Worm (Caenorhabditis elegans) whole organism, L4 larva: ENCODE results near the gene msp-38.

Source experiments
- D1046.2 ChIP-seq: fragments of 200-800 bp; sonication (Bioruptor generic); IDR thresholded peaks from 2 replicates; pipeline ENCODE4 v1.3.6; 2022; ENCODE audit warnings: missing genetic modification characterization, missing compliant biosample characterization
- F26F4.8 ChIP-seq: fragments of 200-800 bp; sonication (Bioruptor generic); conservative IDR thresholded peaks from 2 replicates; pipeline ENCODE4 v1.3.6; 2022; ENCODE audit warnings: missing genetic modification characterization, missing compliant biosample characterization
- F44E2.7 ChIP-seq: fragments of 200-800 bp; sonication (Bioruptor generic); IDR thresholded peaks from 2 replicates; pipeline ENCODE4 v2.1.2; 2022; ENCODE audit warnings: missing genetic modification characterization, missing compliant biosample characterization
- R02D3.7 ChIP-seq: fragments of 150-350 bp; sonication (generic microtip); optimal IDR thresholded peaks from 3 replicates; lab custom pipeline; 2014; ENCODE audit warnings: missing biosample characterization, missing genetic modification characterization
- Y105C5A.15 ChIP-seq: fragments of 200-800 bp; sonication (Bioruptor generic); IDR thresholded peaks from 2 replicates; pipeline ENCODE4 v1.3.6; 2022; ENCODE audit warnings: missing genetic modification characterization, missing compliant biosample characterization
- Y5F2A.4 ChIP-seq: fragments of 200-800 bp; sonication (Bioruptor generic); optimal IDR thresholded peaks from 2 replicates; lab custom pipeline; 2018; ENCODE audit warnings: mild to moderate bottlenecking, missing genetic modification characterization, missing compliant biosample characterization
- Y75B8A.6 ChIP-seq: fragments of 200-800 bp; sonication (Bioruptor generic); IDR thresholded peaks from 2 replicates; pipeline ENCODE4 v1.3.6; 2022; ENCODE audit warnings: missing genetic modification reagents, missing genetic modification characterization, missing compliant biosample characterization
- aha-1 ChIP-seq: fragments of 150-350 bp; peaks from one replicate; lab custom pipeline; 2014; ENCODE audit warnings: missing biosample characterization, missing genetic modification characterization
- aly-2 ChIP-seq: sonication (generic microtip); optimal IDR thresholded peaks from 2 replicates; lab custom pipeline; 2018; ENCODE audit warnings: missing biosample characterization, missing genetic modification characterization
- ama-1 ChIP-seq: fragments of 150-350 bp; optimal IDR thresholded peaks from 2 replicates; lab custom pipeline; 2014; ENCODE audit warnings: inconsistent platforms, mixed read lengths
- ceh-44 ChIP-seq: fragments of 200-800 bp; sonication (Bioruptor generic); IDR thresholded peaks from 2 replicates; pipeline ENCODE4 v1.3.6; 2022; ENCODE audit warnings: missing genetic modification reagents, missing genetic modification characterization, missing compliant biosample characterization
- ceh-62 ChIP-seq: sonication (generic microtip); optimal IDR thresholded peaks from 2 replicates; lab custom pipeline; 2017; ENCODE audit warnings: missing biosample characterization, missing genetic modification characterization
- ceh-82 ChIP-seq: sonication (generic microtip); optimal IDR thresholded peaks from 2 replicates; lab custom pipeline; 2017; ENCODE audit warnings: missing biosample characterization, missing genetic modification characterization
- daf-8 ChIP-seq: fragments of 200-800 bp; sonication (Bioruptor generic); IDR thresholded peaks from 2 replicates; pipeline ENCODE4 v1.3.6; 2022; ENCODE audit warnings: missing genetic modification characterization, missing compliant biosample characterization
- dmd-6 ChIP-seq: fragments of 200-800 bp; sonication (Bioruptor generic); IDR thresholded peaks from 2 replicates; pipeline ENCODE4 v1.3.6; 2022; ENCODE audit warnings: missing genetic modification reagents, missing genetic modification characterization, missing compliant biosample characterization
- dmd-8 ChIP-seq: fragments of 200-800 bp; sonication (Bioruptor generic); IDR thresholded peaks from 2 replicates; pipeline ENCODE4 v1.3.6; 2022; ENCODE audit warnings: missing genetic modification characterization, missing compliant biosample characterization
- dpl-1 ChIP-seq: fragments of 150-350 bp; optimal IDR thresholded peaks from 2 replicates; lab custom pipeline; 2014; ENCODE audit warnings: missing biosample characterization, missing genetic modification reagents, missing genetic modification characterization
- dve-1 ChIP-seq: sonication (generic microtip); optimal IDR thresholded peaks from 2 replicates; lab custom pipeline; 2017; ENCODE audit warnings: antibody characterized with exemption, mild to moderate bottlenecking, missing genetic modification characterization, missing compliant biosample characterization; ENCODE audit not compliant: insufficient read depth
- egl-27 ChIP-seq: sonication (generic microtip); optimal IDR thresholded peaks from 3 replicates; lab custom pipeline; 2017; ENCODE audit warnings: missing biosample characterization, missing genetic modification reagents, missing genetic modification characterization
- fkh-10 ChIP-seq: fragments of 150-350 bp; optimal IDR thresholded peaks from 2 replicates; lab custom pipeline; 2014; ENCODE audit warnings: missing biosample characterization, missing genetic modification reagents, missing genetic modification characterization
- hmg-1.1 ChIP-seq: fragments of 200-800 bp; sonication (Bioruptor generic); IDR thresholded peaks from 2 replicates; pipeline ENCODE4 v1.3.6; 2022; ENCODE audit warnings: missing genetic modification reagents, missing genetic modification characterization, missing compliant biosample characterization
- lin-15B ChIP-seq: fragments of 150-350 bp; sonication (generic microtip); optimal IDR thresholded peaks from 3 replicates; lab custom pipeline; 2014; ENCODE audit warnings: missing biosample characterization, missing genetic modification characterization
- lin-29 ChIP-seq: fragments of 200-800 bp; sonication (Bioruptor generic); IDR thresholded peaks from 2 replicates; pipeline ENCODE4 v1.3.6; 2022; ENCODE audit warnings: missing genetic modification reagents, missing genetic modification characterization, missing compliant biosample characterization
- lin-38 ChIP-seq: fragments of 200-800 bp; sonication (Bioruptor generic); IDR thresholded peaks from 2 replicates; pipeline ENCODE4 v1.3.6; 2022; ENCODE audit warnings: missing genetic modification reagents, missing genetic modification characterization, missing compliant biosample characterization
- lsy-2 ChIP-seq, 2 experiments: fragments of 150-350 bp in 1 of 2; sonication (generic microtip) in 1 of 2; optimal IDR thresholded peaks; 2 replicates each; lab custom pipeline; 2014 to 2017; ENCODE audit warnings: missing biosample characterization in 2 of 2, missing genetic modification characterization in 2 of 2
- madf-9 ChIP-seq: fragments of 200-800 bp; sonication (Bioruptor generic); conservative IDR thresholded peaks from 2 replicates; pipeline ENCODE4 v1.3.6; 2022; ENCODE audit warnings: missing genetic modification reagents, missing genetic modification characterization, missing compliant biosample characterization
- mdt-29 ChIP-seq: fragments of 200-800 bp; sonication (Bioruptor generic); IDR thresholded peaks from 2 replicates; pipeline ENCODE4 v1.3.6; 2022; ENCODE audit warnings: missing genetic modification reagents, missing genetic modification characterization, missing compliant biosample characterization
- mes-2 ChIP-seq: sonication (generic microtip); optimal IDR thresholded peaks from 2 replicates; lab custom pipeline; 2016; ENCODE audit warnings: missing genotype, mild to moderate bottlenecking, missing genetic modification characterization, missing compliant biosample characterization; ENCODE audit not compliant: poor library complexity, severe bottlenecking
- nhr-10 ChIP-seq: fragments of 150-350 bp; optimal IDR thresholded peaks from 2 replicates; lab custom pipeline; 2014; ENCODE audit warnings: missing biosample characterization, missing genetic modification characterization
- nhr-102 ChIP-seq: sonication (generic microtip); optimal IDR thresholded peaks from 2 replicates; lab custom pipeline; 2016; ENCODE audit warnings: mild to moderate bottlenecking, missing genetic modification characterization, moderate library complexity, missing compliant biosample characterization
- nhr-48 ChIP-seq: sonication (generic microtip); optimal IDR thresholded peaks from 2 replicates; lab custom pipeline; 2016; ENCODE audit warnings: mild to moderate bottlenecking, missing genetic modification characterization, missing compliant biosample characterization
- nhr-6 ChIP-seq: fragments of 150-350 bp; optimal IDR thresholded peaks from 2 replicates; lab custom pipeline; 2014; ENCODE audit warnings: missing biosample characterization, missing genetic modification characterization
- nhr-77 ChIP-seq: fragments of 150-350 bp; optimal IDR thresholded peaks from 2 replicates; lab custom pipeline; 2014; ENCODE audit warnings: missing biosample characterization, missing genetic modification characterization
- pha-4 ChIP-seq, 2 experiments: fragments of 150-350 bp in 1 of 2; fragments of 200-800 bp in 1 of 2; sonication (Bioruptor generic) in 1 of 2; IDR thresholded peaks in 1 of 2; optimal IDR thresholded peaks in 1 of 2; 2 replicates each; pipeline versions ENCODE4 v1.3.6 to Lab custom; 2014 to 2022; ENCODE audit warnings: missing genetic modification characterization in 2 of 2, missing genetic modification reagents in 2 of 2, missing biosample characterization in 1 of 2, missing compliant biosample characterization in 1 of 2
- php-3 ChIP-seq: fragments of 200-800 bp; sonication (Bioruptor generic); IDR thresholded peaks from 2 replicates; pipeline ENCODE4 v1.3.6; 2022; ENCODE audit warnings: missing genetic modification reagents, missing genetic modification characterization, missing compliant biosample characterization
- rbr-2 ChIP-seq: sonication (generic microtip); optimal IDR thresholded peaks from 2 replicates; lab custom pipeline; 2016; ENCODE audit warnings: missing genotype, missing genetic modification characterization, missing compliant biosample characterization
- sdz-12 ChIP-seq: fragments of 200-800 bp; sonication (Bioruptor generic); optimal IDR thresholded peaks from 2 replicates; lab custom pipeline; 2018; ENCODE audit warnings: mild to moderate bottlenecking, missing genetic modification characterization, missing compliant biosample characterization
- set-16 ChIP-seq: fragments of 200-800 bp; sonication (Bioruptor generic); IDR thresholded peaks from 2 replicates; pipeline ENCODE4 v1.3.6; 2022; ENCODE audit warnings: missing genetic modification reagents, missing genetic modification characterization, missing compliant biosample characterization
- snpc-1.2 ChIP-seq: fragments of 200-800 bp; sonication (Bioruptor generic); IDR thresholded peaks from 2 replicates; pipeline ENCODE4 v1.3.6; 2022; ENCODE audit warnings: missing genetic modification reagents, missing genetic modification characterization, missing compliant biosample characterization
- unc-39 ChIP-seq: sonication (generic microtip); optimal IDR thresholded peaks from 2 replicates; lab custom pipeline; 2017; ENCODE audit warnings: missing biosample characterization, missing genetic modification characterization
- unc-62 ChIP-seq, 3 experiments: fragments of 150-350 bp in 1 of 3; sonication (generic microtip); optimal IDR thresholded peaks in 2 of 3; peaks in 1 of 3; 1 replicate in 1 of 3; 2 replicates in 2 of 3; lab custom pipeline; 2014 to 2017; ENCODE audit warnings: missing biosample characterization in 3 of 3, missing genetic modification characterization in 3 of 3, missing genetic modification reagents in 3 of 3, missing genotype in 1 of 3
- vab-7 ChIP-seq: fragments of 200-800 bp; sonication (Bioruptor generic); IDR thresholded peaks from 2 replicates; pipeline ENCODE4 v1.3.6; 2022; ENCODE audit warnings: missing genetic modification reagents, missing genetic modification characterization, missing compliant biosample characterization
- zag-1 ChIP-seq: fragments of 150-350 bp; optimal IDR thresholded peaks from 2 replicates; lab custom pipeline; 2014; ENCODE audit warnings: missing biosample characterization, missing genetic modification characterization
- zfp-2 ChIP-seq: sonication (generic microtip); optimal IDR thresholded peaks from 2 replicates; lab custom pipeline; 2016; ENCODE audit warnings: mild to moderate bottlenecking, missing genetic modification characterization, missing compliant biosample characterization

The msp-38 gene

DNA sequence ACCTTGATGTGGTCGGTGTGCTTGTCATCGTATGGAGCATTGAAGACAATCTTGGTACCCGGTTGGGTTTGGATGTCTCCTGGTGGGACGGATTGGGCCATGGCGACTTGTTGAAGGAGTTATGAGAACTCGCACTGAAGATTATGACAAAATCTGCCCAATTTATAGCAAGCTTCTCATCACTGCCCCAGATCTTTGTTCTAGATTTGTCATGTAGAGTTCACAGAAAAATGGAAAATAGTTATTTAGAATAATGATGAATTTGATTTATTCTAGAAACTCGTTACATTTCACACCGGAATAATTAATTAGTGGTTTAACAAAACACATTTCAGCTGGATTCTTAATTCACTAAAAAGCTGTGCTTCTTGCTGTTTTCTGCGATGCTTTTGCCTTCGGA lies at the start of gene msp-38:
Gene msp-38, minus strand, starts transcription at position 101 of the 400 bp plus-strand sequence.
- no peak for TF ChIP-seq nhr-102 (tag; lab: Kevin White, UChicago)
- TF ChIP-seq Y75B8A.6 (GFP tag; lab: Robert Waterston, UW), result no peak
- no peak for TF ChIP-seq rbr-2 (tag; lab: Kevin White, UChicago)
- TF ChIP-seq ceh-62 (tag; lab: Kevin White, UChicago), result no peak
- TF ChIP-seq, all 104 proteins: peak for 0

DNA sequence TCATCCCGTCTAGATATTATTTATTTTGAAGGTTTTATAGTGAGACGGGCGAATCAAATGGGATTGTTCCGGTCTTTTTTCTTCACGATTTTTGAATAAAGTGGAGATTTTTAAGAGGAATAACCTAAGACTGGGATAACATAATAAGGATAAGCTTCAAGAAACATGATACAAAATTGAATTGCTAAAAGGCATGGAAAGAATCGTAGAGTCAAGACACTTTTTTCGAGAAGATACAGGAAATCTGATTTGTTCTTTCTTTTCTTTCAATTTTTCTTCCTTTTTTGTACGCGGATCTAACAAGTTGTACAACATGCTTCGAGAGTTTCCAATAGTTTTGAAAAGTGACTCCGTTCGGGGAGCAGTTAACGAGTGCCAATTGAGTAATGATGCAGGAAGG lies 48.0 kb upstream of the msp-38 start:
- no peak for TF ChIP-seq nhr-6 (tag; lab: Kevin White, UChicago)
- TF ChIP-seq pha-4 (GFP tag; IDR thresholded peaks at IDR 0.05; lab: Robert Waterston, UW), result no peak
- no peak for TF ChIP-seq pha-4 (tag; optimal IDR thresholded peaks at IDR 0.05; lab: Kevin White, UChicago)
- no peak for TF ChIP-seq mdt-29 (GFP tag; lab: Robert Waterston, UW)
- no peak for TF ChIP-seq ceh-44 (GFP tag; lab: Robert Waterston, UW)
- TF ChIP-seq unc-62 (GFP tag; optimal IDR thresholded peaks at IDR 0.05 in 1 of 2; lab: Kevin White, UChicago), result peak in 1 of 2 experiments; percentile 88
- TF ChIP-seq unc-62 (tag; optimal IDR thresholded peaks at IDR 0.05; lab: Kevin White, UChicago), result no peak
- TF ChIP-seq fkh-10 (GFP tag; lab: Kevin White, UChicago), result peak; percentile 55

DNA sequence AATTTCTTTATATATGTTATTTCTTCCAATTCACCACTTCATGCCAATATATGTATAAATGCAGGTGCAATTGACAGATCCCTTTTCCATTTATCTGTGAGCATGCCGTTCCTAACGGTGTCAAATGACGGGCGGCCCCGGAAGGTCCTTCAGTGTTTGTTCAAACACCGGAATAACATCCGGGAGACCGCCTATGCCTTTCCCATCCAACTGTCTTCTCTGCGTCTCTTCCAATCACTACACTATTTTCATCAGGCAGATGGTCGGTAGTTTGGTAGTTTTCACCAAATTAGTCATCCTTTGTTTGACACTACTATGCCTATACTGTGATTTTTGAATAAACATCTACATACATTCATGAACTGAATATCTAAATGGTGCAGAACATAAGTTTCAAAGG lies 47.0 kb upstream of the msp-38 start:
- no peak for TF ChIP-seq nhr-48 (tag; lab: Kevin White, UChicago)
- TF ChIP-seq aly-2 (tag; lab: Kevin White, UChicago), result no peak
- no peak for TF ChIP-seq php-3 (GFP tag; lab: Robert Waterston, UW)
- no peak for TF ChIP-seq dmd-8 (GFP tag; lab: Robert Waterston, UW)
- TF ChIP-seq lin-29 (GFP tag; lab: Robert Waterston, UW), result no peak
- TF ChIP-seq snpc-1.2, result no peak
- no peak for TF ChIP-seq egl-27 (tag; lab: Kevin White, UChicago)
- no peak for TF ChIP-seq R02D3.7 (tag; lab: Kevin White, UChicago)

DNA sequence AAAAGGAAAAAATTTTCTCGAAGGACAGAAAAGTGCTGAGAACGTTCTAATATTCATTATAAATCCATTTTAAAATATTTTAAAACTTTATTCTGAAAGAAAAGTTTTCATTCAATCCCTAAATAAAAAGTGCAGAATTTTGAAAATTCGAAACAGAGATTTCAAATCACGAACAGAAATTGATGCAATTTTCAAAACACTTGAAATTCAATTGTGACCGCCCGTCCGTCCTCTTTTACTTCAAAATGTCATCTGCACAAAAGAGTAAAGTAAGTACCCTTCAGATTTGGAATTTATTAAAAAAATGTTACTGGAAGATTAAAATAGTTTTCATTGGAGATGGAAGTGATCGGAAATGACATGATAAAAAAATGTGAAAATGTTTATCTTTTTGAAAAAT lies 45.0 kb upstream of the msp-38 start:
- TF ChIP-seq Y5F2A.4 (no peak), dmd-6 (no peak), zfp-2 (tag; lab: Kevin White, UChicago) (no peak), daf-8 (GFP tag; lab: Robert Waterston, UW) (no peak), fkh-10 (GFP tag; lab: Kevin White, UChicago) (peak; percentile 44), F44E2.7 (GFP tag; lab: Robert Waterston, UW) (no peak), F26F4.8 (GFP tag; lab: Robert Waterston, UW) (no peak)

DNA sequence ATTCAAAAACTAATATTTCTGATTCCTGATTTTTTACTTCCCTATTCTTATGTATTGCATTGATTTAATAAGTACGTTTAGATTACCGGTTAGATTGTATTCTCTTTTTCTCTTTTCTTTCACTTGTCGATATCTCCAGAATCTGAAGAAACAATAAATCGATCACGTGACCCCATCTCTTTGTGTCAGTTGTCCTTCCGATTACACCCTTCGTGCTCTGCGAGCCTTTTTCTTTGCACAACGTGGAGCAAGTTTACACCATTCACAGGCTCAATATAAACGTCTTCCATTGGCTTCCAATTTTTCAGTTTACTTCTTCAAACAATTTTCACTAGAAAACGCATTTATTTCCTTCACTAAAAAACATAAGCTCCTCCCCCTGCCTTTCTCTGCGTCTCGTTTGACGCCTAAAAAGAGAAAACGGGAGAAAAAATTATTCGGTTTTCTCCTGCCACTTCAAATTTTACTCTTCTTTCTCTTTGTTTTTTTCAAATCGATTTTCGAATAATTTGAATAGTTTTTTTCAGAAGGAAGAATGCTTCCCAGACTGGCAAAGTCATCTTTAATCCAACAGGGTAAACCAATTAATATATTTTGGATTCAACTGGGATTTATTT lies 36.7 kb upstream of the msp-38 start, which contains the start of gene gta-1:
Gene gta-1, plus strand, starts transcription at position 528 of the 617 bp plus-strand sequence.
- TF ChIP-seq nhr-77 (peak; percentile 13), lin-38 (no peak), hmg-1.1 (GFP tag; lab: Robert Waterston, UW) (peak; percentile 33; the same call in 1 of the 2 replicates), aha-1 (tag; lab: Kevin White, UChicago) (peak; percentile 66), zag-1 (no peak), F44E2.7 (GFP tag; lab: Robert Waterston, UW) (no peak), vab-7 (GFP tag; lab: Robert Waterston, UW) (no peak), lsy-2 (tag; optimal IDR thresholded peaks at IDR 0.05; lab: Kevin White, UChicago) (peak in 1 of 2 experiments; percentile 25), ceh-82 (tag; lab: Kevin White, UChicago) (no peak), D1046.2 (no peak), lin-15B (tag; lab: Kevin White, UChicago) (no peak), dve-1 (peak; percentile 2), nhr-10 (tag; lab: Kevin White, UChicago) (no peak), dpl-1 (GFP tag; lab: Kevin White, UChicago) (no peak), Y105C5A.15 (GFP tag; lab: Robert Waterston, UW) (no peak), mes-2 (tag; lab: Kevin White, UChicago) (peak; percentile 5), unc-39 (no peak), set-16 (GFP tag; lab: Robert Waterston, UW) (no peak), fkh-10 (GFP tag; lab: Kevin White, UChicago) (peak; percentile 16), ama-1 (peak; percentile 66), sdz-12 (no peak), madf-9 (GFP tag; lab: Robert Waterston, UW) (no peak)
